Worm (Caenorhabditis elegans) whole organism, mixed stage, embryonic: ENCODE data around the gene str-149.

ENCODE experiments used
- ces-1 ChIP-seq: fragments of 150-350 bp; optimal IDR thresholded peaks from 2 replicates; lab custom pipeline; 2014; ENCODE audit warnings: missing biosample characterization, missing genetic modification reagents, missing genetic modification characterization
- flh-1 ChIP-seq: fragments of 200-800 bp; sonication (Bioruptor generic); optimal IDR thresholded peaks from 2 replicates; lab custom pipeline; 2018; ENCODE audit warnings: mild to moderate bottlenecking, missing genetic modification characterization, moderate library complexity, missing compliant biosample characterization
- hlh-1 ChIP-seq: fragments of 150-350 bp; optimal IDR thresholded peaks from 2 replicates; lab custom pipeline; 2014; ENCODE audit warnings: missing biosample characterization, missing genetic modification reagents, missing genetic modification characterization
- lin-13 ChIP-seq: fragments of 150-350 bp; optimal IDR thresholded peaks from 2 replicates; lab custom pipeline; 2014; ENCODE audit warnings: missing biosample characterization, missing genetic modification characterization
- lin-32 ChIP-seq: fragments of 200-800 bp; sonication (Bioruptor generic); optimal IDR thresholded peaks from 2 replicates; lab custom pipeline; 2018; ENCODE audit warnings: mild to moderate bottlenecking, missing genetic modification characterization, missing compliant biosample characterization
- nhr-12 ChIP-seq: fragments of 150-350 bp; optimal IDR thresholded peaks from 2 replicates; lab custom pipeline; 2014; ENCODE audit warnings: missing biosample characterization, missing genetic modification characterization
- nhr-237 ChIP-seq: fragments of 150-350 bp; optimal IDR thresholded peaks from 2 replicates; lab custom pipeline; 2014; ENCODE audit warnings: missing biosample characterization, missing genetic modification characterization
- nhr-76 ChIP-seq: sonication (generic microtip); optimal IDR thresholded peaks from 2 replicates; lab custom pipeline; 2017; ENCODE audit warnings: missing biosample characterization, missing genetic modification characterization
- snpc-4 ChIP-seq: fragments of 150-350 bp; optimal IDR thresholded peaks from 2 replicates; lab custom pipeline; 2014; ENCODE audit warnings: missing biosample characterization, missing genetic modification characterization
- unc-39 ChIP-seq: fragments of 150-350 bp; optimal IDR thresholded peaks from 2 replicates; lab custom pipeline; 2014; ENCODE audit warnings: missing biosample characterization, missing genetic modification characterization
- unc-62 ChIP-seq: fragments of 150-350 bp; optimal IDR thresholded peaks from 2 replicates; lab custom pipeline; 2014; ENCODE audit warnings: missing biosample characterization, missing genetic modification reagents, missing genetic modification characterization
- ztf-11 ChIP-seq: fragments of 150-350 bp; optimal IDR thresholded peaks from 2 replicates; lab custom pipeline; 2014; ENCODE audit warnings: missing biosample characterization, missing genetic modification characterization

DNA sequence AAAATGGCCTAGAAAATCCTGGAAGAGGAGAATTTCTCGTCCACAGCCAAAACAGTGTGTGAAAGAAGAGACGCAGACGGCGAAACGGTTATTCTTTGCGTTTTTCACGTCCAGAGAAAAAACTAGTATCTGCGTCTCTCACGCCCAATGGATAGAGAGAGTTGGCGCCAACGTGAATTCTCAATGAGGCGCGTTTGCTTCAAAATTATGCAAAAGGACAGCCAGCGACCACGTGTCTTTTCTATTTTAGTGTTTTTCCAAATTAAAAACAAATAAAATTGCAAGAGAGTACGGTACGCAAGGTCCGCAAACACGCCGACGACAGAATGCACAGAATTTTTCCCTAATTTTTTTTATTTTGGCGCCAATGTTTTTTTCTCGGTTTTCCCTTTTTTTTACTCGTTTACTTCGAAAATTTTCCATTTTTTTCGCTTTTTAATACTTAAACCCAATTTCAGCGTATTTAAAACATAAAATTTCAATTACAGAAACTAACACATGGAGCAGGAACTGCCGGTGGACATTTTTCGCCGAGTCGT, 35.3 kb upstream of the str-149 start, which contains the start of gene Y32B12B.2:
- TF ChIP-seq flh-1 (GFP tag; lab: Kevin White, UChicago) (no peak), lin-32 (GFP tag; lab: Kevin White, UChicago) (no peak), ztf-11 (tag; lab: Kevin White, UChicago) (no peak), unc-62 (no peak), nhr-237 (tag; lab: Kevin White, UChicago) (no peak), nhr-12 (tag; lab: Kevin White, UChicago) (no peak), hlh-1 (no peak), nhr-76 (tag; lab: Kevin White, UChicago) (no peak), ces-1 (GFP tag; lab: Kevin White, UChicago) (no peak), unc-39 (tag; lab: Kevin White, UChicago) (no peak), snpc-4 (tag; lab: Kevin White, UChicago) (no peak), lin-13 (tag; lab: Kevin White, UChicago) (no peak)
